Fruit fly (Drosophila melanogaster) ovary, adult (tissue): ENCODE data around the gene mld.

ENCODE experiments used
- CG17801 ChIP-seq: fragments of 200-800 bp; optimal IDR thresholded peaks from 2 replicates; lab custom pipeline; 2019; ENCODE audit warnings: missing biosample characterization, mild to moderate bottlenecking, missing genetic modification characterization, moderate library complexity; ENCODE audit not compliant: partially characterized antibody

Gene mld

dm6 chr3R:24606868-24607267, 21.4 kb downstream of the mld start:
- no peak for TF ChIP-seq CG17801 (GFP tag; lab: Kevin White, UChicago)

dm6 chr3R:24608316-24608715, 22.9 kb downstream of the mld start:
- peak; percentile 58 for TF ChIP-seq CG17801 (GFP tag; lab: Kevin White, UChicago)

dm6 chr3R:24613819-24614706, 28.6 kb downstream of the mld start:
- TF ChIP-seq CG17801 (GFP tag; lab: Kevin White, UChicago): no peak

- no peak for TF ChIP-seq CG17801 (GFP tag; lab: Kevin White, UChicago)
Measured at dm6 chr3R:24614707-24615022, 29.2 kb downstream of the mld start.

dm6 chr3R:24620569-24620968, 35.1 kb downstream of the mld start:
- no peak for TF ChIP-seq CG17801 (GFP tag; lab: Kevin White, UChicago)

dm6 chr3R:24625517-24625925, 40.1 kb downstream of the mld start, which contains the start of the genes Syx18 and atl:
Syx18 (minus strand) TSS chr3R:24625562.
atl (plus strand) TSS chr3R:24625671.
- peak; percentile 54 for TF ChIP-seq CG17801 (GFP tag; lab: Kevin White, UChicago)

dm6 chr3R:24626003-24626486, 40.6 kb downstream of the mld start:
- no peak for TF ChIP-seq CG17801 (GFP tag; lab: Kevin White, UChicago)

dm6 chr3R:24626667-24627066, 41.2 kb downstream of the mld start:
- TF ChIP-seq CG17801 (GFP tag; lab: Kevin White, UChicago): no peak

dm6 chr3R:24629877-24630808, 44.7 kb downstream of the mld start, which contains the start of gene Wsck:
Wsck (minus strand) TSS chr3R:24630075.
- TF ChIP-seq CG17801 (GFP tag; lab: Kevin White, UChicago): peak; percentile 41

- TF ChIP-seq CG17801 (GFP tag; lab: Kevin White, UChicago): no peak
Measured at dm6 chr3R:24634312-24634711, 48.9 kb downstream of the mld start.

- no peak for TF ChIP-seq CG17801 (GFP tag; lab: Kevin White, UChicago)
Measured at dm6 chr3R:24634957-24635356, 49.5 kb downstream of the mld start, which contains the start of gene MtnF. MtnF (minus strand) TSS chr3R:24635165.

dm6 chr3R:24649923-24650322, 64.5 kb downstream of the mld start, which contains the start of the genes puf and ash2:
puf (minus strand) TSS chr3R:24650043.
ash2 (plus strand) TSS chr3R:24650125.
- peak; percentile 16 for TF ChIP-seq CG17801 (GFP tag; lab: Kevin White, UChicago)

- TF ChIP-seq CG17801 (GFP tag; lab: Kevin White, UChicago): peak; percentile 66
Measured at dm6 chr3R:24651044-24651459, 65.6 kb downstream of the mld start.

- no peak for TF ChIP-seq CG17801 (GFP tag; lab: Kevin White, UChicago)
Measured at dm6 chr3R:24654770-24655322, 69.4 kb downstream of the mld start, which contains the start of the genes CG31125 and CG6695. CG31125 (minus strand) TSS chr3R:24654820. CG6695 (plus strand) TSS chr3R:24655160.
